Worm (Caenorhabditis elegans): ENCODE measurements around the gene eif-2Bdelta.

eif-2Bdelta gene

ce11 chrV:9545238-9545709 lies 31.6 kb downstream of the eif-2Bdelta start, which contains the start of the genes his-35 and his-41 (continued):
- TF ChIP-seq dve-1 (tag; optimal IDR thresholded peaks at IDR 0.05; ENCODE audit: insufficient read depth) (no peak), fos-1 (tag; optimal IDR thresholded peaks at IDR 0.05) (no peak), nhr-76 (tag; optimal IDR thresholded peaks at IDR 0.05) (no peak), unc-62 (GFP tag; optimal IDR thresholded peaks at IDR 0.05 in 1 of 2) (peak in 1 of 2 experiments; percentile 81), unc-62 (tag; optimal IDR thresholded peaks at IDR 0.05) (no peak), lin-38 (GFP tag; IDR thresholded peaks at IDR 0.05) (peak; percentile 61), skn-1 (tag; optimal IDR thresholded peaks at IDR 0.05) (no peak), ceh-28 (tag; optimal IDR thresholded peaks at IDR 0.05) (no peak), dpl-1 (GFP tag; optimal IDR thresholded peaks at IDR 0.05) (peak; percentile 27), R02D3.7 (tag; optimal IDR thresholded peaks at IDR 0.05) (no peak), zfp-3 (GFP tag; conservative IDR thresholded peaks at IDR 0.05) (no peak), daf-8 (GFP tag; IDR thresholded peaks at IDR 0.05) (no peak), nhr-28 (tag; optimal IDR thresholded peaks at IDR 0.05) (no peak), duxl-1 (tag; optimal IDR thresholded peaks at IDR 0.05; ENCODE audit: poor library complexity) (no peak), ceh-32 (tag; optimal IDR thresholded peaks at IDR 0.05; ENCODE audit: poor library complexity) (no peak), php-3 (GFP tag; IDR thresholded peaks at IDR 0.05) (no peak), nhr-102 (tag; optimal IDR thresholded peaks at IDR 0.05) (peak; percentile 44), lin-15B (tag; optimal IDR thresholded peaks at IDR 0.05) (no peak), set-16 (GFP tag; IDR thresholded peaks at IDR 0.05) (peak; percentile 24; the same call in 1 of the 2 replicates), hlh-11 (tag; optimal IDR thresholded peaks at IDR 0.05) (peak; percentile 59), F37D6.2 (tag; optimal IDR thresholded peaks at IDR 0.05) (peak; percentile 12), daf-19 (GFP tag; conservative IDR thresholded peaks at IDR 0.05) (no peak), Y48G9A.11 (GFP tag; IDR thresholded peaks at IDR 0.05) (no peak), zfp-2 (tag; optimal IDR thresholded peaks at IDR 0.05) (no peak), saeg-2 (GFP tag; IDR thresholded peaks at IDR 0.05) (no peak), hif-1 (tag; optimal IDR thresholded peaks at IDR 0.05) (no peak), zip-2 (tag; optimal IDR thresholded peaks at IDR 0.05) (no peak), rbr-2 (tag; optimal IDR thresholded peaks at IDR 0.05) (peak; percentile 37), nhr-10 (tag; optimal IDR thresholded peaks at IDR 0.05) (no peak), aha-1 (tag) (peak; percentile 96), cey-2 (tag; optimal IDR thresholded peaks at IDR 0.05; ENCODE audit: borderline replicate concordance, insufficient read depth) (no peak), nhr-237 (tag; optimal IDR thresholded peaks at IDR 0.05) (no peak), sdz-12 (GFP tag; optimal IDR thresholded peaks at IDR 0.05) (no peak), spr-3 (GFP tag; optimal IDR thresholded peaks at IDR 0.05) (no peak), egl-43 (GFP tag; IDR thresholded peaks at IDR 0.05) (peak; percentile 57; the same call in 1 of the 2 replicates), nhr-48 (tag; optimal IDR thresholded peaks at IDR 0.05) (peak; percentile 20), mdl-1 (tag; optimal IDR thresholded peaks at IDR 0.05) (peak in 1 of 2 experiments; percentile 11), dmd-6 (GFP tag; IDR thresholded peaks at IDR 0.05) (peak; percentile 27; the same call in 1 of the 2 replicates), hlh-30 (tag; optimal IDR thresholded peaks at IDR 0.05; ENCODE audit: insufficient read depth) (peak; percentile 4), lin-13 (GFP tag; optimal IDR thresholded peaks at IDR 0.05) (no peak)

ce11 chrV:9546042-9546581 lies 32.5 kb downstream of the eif-2Bdelta start, which contains the start of gene C50F4.6:
Gene C50F4.6 (plus strand): TSS chrV:9546092.
- no peak for TF ChIP-seq nhr-102 (tag; optimal IDR thresholded peaks at IDR 0.05)
- TF ChIP-seq nhr-42 (GFP tag; IDR thresholded peaks at IDR 0.05): no peak
- TF ChIP-seq hmg-1.1 (GFP tag; IDR thresholded peaks at IDR 0.05): peak; percentile 41; the same call in 1 of the 2 replicates
- TF ChIP-seq mdt-29 (GFP tag; IDR thresholded peaks at IDR 0.05): no peak
- TF ChIP-seq ceh-20 (GFP tag; IDR thresholded peaks at IDR 0.05): no peak
- TF ChIP-seq ztf-7 (tag; optimal IDR thresholded peaks at IDR 0.05): no peak
- TF ChIP-seq nhr-10 (tag; optimal IDR thresholded peaks at IDR 0.05): no peak
- peak; percentile 0 for TF ChIP-seq dve-1 (tag; optimal IDR thresholded peaks at IDR 0.05; ENCODE audit: insufficient read depth)
- no peak for TF ChIP-seq ceh-62 (tag; optimal IDR thresholded peaks at IDR 0.05)
- TF ChIP-seq nhr-25 (tag; optimal IDR thresholded peaks at IDR 0.05; ENCODE audit: borderline replicate concordance, insufficient read depth): no peak
- no peak for TF ChIP-seq ZK546.5 (tag; optimal IDR thresholded peaks at IDR 0.05)
- TF ChIP-seq daf-12 (tag; optimal IDR thresholded peaks at IDR 0.05): no peak
- no peak for TF ChIP-seq F26F4.8 (GFP tag; conservative IDR thresholded peaks at IDR 0.05)
- no peak for TF ChIP-seq T20F7.1 (GFP tag; optimal IDR thresholded peaks at IDR 0.05)
- TF ChIP-seq lin-1 (GFP tag; IDR thresholded peaks at IDR 0.05): no peak
- TF ChIP-seq set-16 (GFP tag; IDR thresholded peaks at IDR 0.05): no peak
